Worm (Caenorhabditis elegans) whole organism, midembryonic: ENCODE data around the gene sri-24.
"Not testable (repeated sequence)": the region's sequence is repeated elsewhere in the genome, so short reads cannot be mapped to it uniquely, and the experiment has no call there.

ENCODE experiments used
- T22C8.4 ChIP-seq: fragments of 200-800 bp; sonication (Bioruptor generic); IDR thresholded peaks from 2 replicates; pipeline ENCODE4 v1.3.6; 2022; ENCODE audit warnings: missing genetic modification characterization, missing compliant biosample characterization
- cog-1 ChIP-seq: sonication (generic microtip); optimal IDR thresholded peaks from 2 replicates; lab custom pipeline; 2016; ENCODE audit warnings: missing genetic modification characterization, missing compliant biosample characterization
- flt-1 ChIP-seq: fragments of 200-800 bp; sonication (Bioruptor generic); IDR thresholded peaks from 2 replicates; pipeline ENCODE4 v1.3.6; 2022; ENCODE audit warnings: missing genetic modification characterization, missing compliant biosample characterization
- klf-2 ChIP-seq: fragments of 200-800 bp; sonication (Bioruptor generic); conservative IDR thresholded peaks from 2 replicates; pipeline ENCODE4 v1.3.6; 2022; ENCODE audit warnings: missing genetic modification reagents, missing genetic modification characterization, missing compliant biosample characterization
- med-1 ChIP-seq: sonication (generic microtip); optimal IDR thresholded peaks from 2 replicates; lab custom pipeline; 2017; ENCODE audit warnings: missing genetic modification characterization, mild to moderate bottlenecking, missing compliant biosample characterization, antibody characterized with exemption, missing genetic modification reagents; ENCODE audit not compliant: insufficient read depth
- ref-1 ChIP-seq: fragments of 200-800 bp; sonication (Bioruptor generic); conservative IDR thresholded peaks from 2 replicates; pipeline ENCODE4 v1.3.6; 2022; ENCODE audit warnings: missing genetic modification reagents, missing genetic modification characterization, missing compliant biosample characterization
- tab-1 ChIP-seq: fragments of 200-800 bp; sonication (Bioruptor generic); IDR thresholded peaks from 2 replicates; pipeline ENCODE4 v1.3.6; 2022; ENCODE audit warnings: missing genetic modification characterization, missing compliant biosample characterization
- ztf-23 ChIP-seq: fragments of 200-800 bp; sonication (Bioruptor generic); IDR thresholded peaks from 2 replicates; pipeline ENCODE4 v1.3.6; 2022; ENCODE audit warnings: missing genetic modification reagents, missing genetic modification characterization, missing compliant biosample characterization
- ztf-29 ChIP-seq: fragments of 200-800 bp; sonication (Bioruptor generic); IDR thresholded peaks from 2 replicates; pipeline ENCODE4 v1.3.6; 2022; ENCODE audit warnings: missing genetic modification reagents, missing genetic modification characterization, missing compliant biosample characterization

The sri-24 gene

ce11 chrV:15187083-15188057, 24.6 kb upstream of the sri-24 start, which contains the start of the genes cyn-7 and bath-36:
TSS of gene cyn-7 (minus strand) at chrV:15187378.
TSS of gene bath-36 (plus strand) at chrV:15187888.
- TF ChIP-seq ztf-23 (no peak), flt-1 (GFP tag; lab: Robert Waterston, UW) (peak; percentile 24; the same call in 1 of the 2 replicates), med-1 (no peak)

- TF ChIP-seq med-1 (no peak), flt-1 (GFP tag; lab: Robert Waterston, UW) (no peak), ztf-23 (no peak), ztf-29 (no peak), klf-2 (GFP tag; lab: Robert Waterston, UW) (no peak), tab-1 (GFP tag; lab: Robert Waterston, UW) (no peak), cog-1 (tag; lab: Kevin White, UChicago) (no peak), ref-1 (GFP tag; lab: Robert Waterston, UW) (no peak), T22C8.4 (GFP tag; lab: Robert Waterston, UW) (no peak)
Observed at ce11 chrV:15189567-15189966, 22.4 kb upstream of the sri-24 start, which contains the start of gene cyn-3. TSS of gene cyn-3 (plus strand) at chrV:15189927.

- peak; percentile 88 for TF ChIP-seq ztf-23
- TF ChIP-seq ztf-29 = peak; percentile 86
- peak; percentile 95 for TF ChIP-seq tab-1 (GFP tag; lab: Robert Waterston, UW)
- peak; percentile 89 for TF ChIP-seq T22C8.4 (GFP tag; lab: Robert Waterston, UW)
- peak; percentile 96 for TF ChIP-seq flt-1 (GFP tag; lab: Robert Waterston, UW)
- peak; percentile 76 for TF ChIP-seq cog-1 (tag; lab: Kevin White, UChicago)
- TF ChIP-seq ref-1 (GFP tag; lab: Robert Waterston, UW) = peak; percentile 78
- TF ChIP-seq med-1 = peak; percentile 51
- TF ChIP-seq klf-2 (GFP tag; lab: Robert Waterston, UW) = peak; percentile 80
Observed at ce11 chrV:15190903-15191302, 21.1 kb upstream of the sri-24 start, which contains the start of gene Y75B12B.11. TSS of gene Y75B12B.11 (plus strand) at chrV:15191296.

- TF ChIP-seq ztf-23 = no peak
- TF ChIP-seq klf-2 (GFP tag; lab: Robert Waterston, UW) = no peak
- TF ChIP-seq ref-1 (GFP tag; lab: Robert Waterston, UW) = no peak
- no peak for TF ChIP-seq flt-1 (GFP tag; lab: Robert Waterston, UW)
- TF ChIP-seq cog-1 (tag; lab: Kevin White, UChicago) = no peak
- no peak for TF ChIP-seq med-1
- no peak for TF ChIP-seq ztf-29
- TF ChIP-seq tab-1 (GFP tag; lab: Robert Waterston, UW) = no peak
- TF ChIP-seq T22C8.4 (GFP tag; lab: Robert Waterston, UW) = no peak
Observed at ce11 chrV:15191971-15192370, 20.0 kb upstream of the sri-24 start.

ce11 chrV:15192377-15192776, 19.6 kb upstream of the sri-24 start, which contains the start of gene plc-2:
TSS of gene plc-2 (plus strand) at chrV:15192572.
- TF ChIP-seq ztf-29 (no peak), ztf-23 (no peak), cog-1 (tag; lab: Kevin White, UChicago) (no peak), klf-2 (GFP tag; lab: Robert Waterston, UW) (no peak), flt-1 (GFP tag; lab: Robert Waterston, UW) (no peak), T22C8.4 (GFP tag; lab: Robert Waterston, UW) (no peak), ref-1 (GFP tag; lab: Robert Waterston, UW) (no peak), med-1 (no peak), tab-1 (GFP tag; lab: Robert Waterston, UW) (no peak)

ce11 chrV:15193909-15194308, 18.1 kb upstream of the sri-24 start, which contains the start of gene Y75B12B.13:
TSS of gene Y75B12B.13 (minus strand) at chrV:15194009.
- TF ChIP-seq ztf-23 = no peak
- no peak for TF ChIP-seq T22C8.4 (GFP tag; lab: Robert Waterston, UW)
- no peak for TF ChIP-seq flt-1 (GFP tag; lab: Robert Waterston, UW)
- TF ChIP-seq ref-1 (GFP tag; lab: Robert Waterston, UW) = no peak
- TF ChIP-seq cog-1 (tag; lab: Kevin White, UChicago) = no peak
- no peak for TF ChIP-seq ztf-29
- TF ChIP-seq tab-1 (GFP tag; lab: Robert Waterston, UW) = no peak
- no peak for TF ChIP-seq med-1
- TF ChIP-seq klf-2 (GFP tag; lab: Robert Waterston, UW) = no peak

ce11 chrV:15197955-15198354, 14.0 kb upstream of the sri-24 start, which contains the start of gene srw-1:
TSS of gene srw-1 (plus strand) at chrV:15198255.
- TF ChIP-seq klf-2 (GFP tag; lab: Robert Waterston, UW) (no peak), ztf-23 (no peak), ztf-29 (no peak), tab-1 (GFP tag; lab: Robert Waterston, UW) (no peak), cog-1 (tag; lab: Kevin White, UChicago) (no peak), med-1 (no peak), T22C8.4 (GFP tag; lab: Robert Waterston, UW) (no peak), flt-1 (GFP tag; lab: Robert Waterston, UW) (no peak)

ce11 chrV:15199768-15200167, 12.2 kb upstream of the sri-24 start, which contains the start of gene Y75B12B.10:
TSS of gene Y75B12B.10 (plus strand) at chrV:15200068.
- TF ChIP-seq ztf-29 (no peak), tab-1 (GFP tag; lab: Robert Waterston, UW) (no peak), ref-1 (GFP tag; lab: Robert Waterston, UW) (no peak), ztf-23 (no peak), T22C8.4 (GFP tag; lab: Robert Waterston, UW) (no peak), cog-1 (tag; lab: Kevin White, UChicago) (no peak), med-1 (no peak), klf-2 (GFP tag; lab: Robert Waterston, UW) (no peak), flt-1 (GFP tag; lab: Robert Waterston, UW) (no peak)

ce11 chrV:15207681-15208080, 4.3 kb upstream of the sri-24 start, which contains the start of gene C41G6.12:
TSS of gene C41G6.12 (minus strand) at chrV:15207781.
- not testable (repeated sequence) for TF ChIP-seq ztf-23; klf-2 (GFP tag; lab: Robert Waterston, UW); med-1
